Worm (Caenorhabditis elegans) whole organism, young adult: ENCODE measurements around the gene cdka-1.

ENCODE experiments used
- somi-1 ChIP-seq: fragments of 200-800 bp; sonication (Bioruptor generic); optimal IDR thresholded peaks from 2 replicates; lab custom pipeline; 2018; ENCODE audit warnings: mild to moderate bottlenecking, missing genetic modification characterization, missing compliant biosample characterization
- tbx-9 ChIP-seq: sonication (generic microtip); optimal IDR thresholded peaks from 2 replicates; lab custom pipeline; 2016; ENCODE audit warnings: borderline replicate concordance, missing genetic modification characterization, inconsistent platforms, missing compliant biosample characterization

- TF ChIP-seq somi-1 (GFP tag; lab: Kevin White, UChicago) (no peak), tbx-9 (no peak)
Measured at ce11 chrIII:4706678-4707077, 48.1 kb downstream of the cdka-1 start, which contains the start of gene T04A8.13.
